Worm (Caenorhabditis elegans) whole organism, midembryonic: ENCODE results near the gene ran-5.

Experiments used
- flt-1 ChIP-seq: fragments of 200-800 bp; sonication (Bioruptor generic); IDR thresholded peaks from 2 replicates; pipeline ENCODE4 v1.3.6; 2022; ENCODE audit warnings: missing genetic modification characterization, missing compliant biosample characterization
- med-1 ChIP-seq: sonication (generic microtip); optimal IDR thresholded peaks from 2 replicates; lab custom pipeline; 2017; ENCODE audit warnings: missing genetic modification characterization, mild to moderate bottlenecking, missing compliant biosample characterization, antibody characterized with exemption, missing genetic modification reagents; ENCODE audit not compliant: insufficient read depth

DNA sequence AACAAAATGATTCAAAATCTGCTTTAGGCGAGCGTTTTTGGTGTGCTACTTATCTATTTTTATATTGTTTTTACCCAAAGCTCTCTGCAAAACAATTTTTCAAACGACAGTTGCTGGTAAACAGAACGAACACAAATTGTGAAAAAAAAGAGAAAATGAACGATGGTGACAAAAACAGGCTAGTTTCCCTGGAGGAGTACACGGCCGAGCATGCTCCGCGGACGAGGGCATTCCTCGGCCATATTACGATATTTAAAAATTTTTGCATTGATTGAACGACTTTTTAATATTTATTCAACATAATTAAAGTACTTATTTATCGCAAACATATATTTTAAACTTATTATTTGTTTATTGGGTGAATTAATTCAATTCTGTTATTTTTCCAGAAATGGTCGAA is 49.5 kb downstream of the ran-5 start, which contains the start of the genes tpp-2 and rbbp-5:
- TF ChIP-seq med-1 (no peak), flt-1 (0 out of 2 replicates have a peak, but pooled peaks have one; percentile 47)
